Worm (Caenorhabditis elegans): ENCODE data around the gene srh-72.

- TF ChIP-seq unc-130 (GFP tag; optimal IDR thresholded peaks at IDR 0.05) (no peak), pha-4 (GFP tag; IDR thresholded peaks at IDR 0.05) (no peak), pha-4 (tag; optimal IDR thresholded peaks at IDR 0.05) (no peak), ceh-28 (tag; optimal IDR thresholded peaks at IDR 0.05) (no peak), daf-16 (GFP tag; optimal IDR thresholded peaks at IDR 0.05) (no peak), daf-16 (tag; optimal IDR thresholded peaks at IDR 0.05) (no peak), nhr-42 (GFP tag; IDR thresholded peaks at IDR 0.05) (no peak), aly-2 (tag; optimal IDR thresholded peaks at IDR 0.05) (no peak), F44E2.7 (GFP tag; IDR thresholded peaks at IDR 0.05) (no peak), ceh-82 (tag; optimal IDR thresholded peaks at IDR 0.05) (no peak), lsy-2 (tag; optimal IDR thresholded peaks at IDR 0.05) (no peak), unc-62 (GFP tag; optimal IDR thresholded peaks at IDR 0.05 in 1 of 2) (no peak), unc-62 (tag; optimal IDR thresholded peaks at IDR 0.05) (no peak), arid-1 (GFP tag; conservative IDR thresholded peaks at IDR 0.05) (no peak), ztf-11 (tag; optimal IDR thresholded peaks at IDR 0.05) (no peak), nhr-6 (tag; optimal IDR thresholded peaks at IDR 0.05) (no peak), ZK546.5 (tag; optimal IDR thresholded peaks at IDR 0.05) (no peak)
Measured at ce11 chrII:1648768-1649167, 8.4 kb upstream of the srh-72 start, which contains the start of gene fbxb-21.
